Worm (Caenorhabditis elegans) whole organism, late embryonic: ENCODE measurements around the gene szy-20.

Source experiments
- K09A11.1 ChIP-seq: sonication (generic microtip); optimal IDR thresholded peaks from 2 replicates; lab custom pipeline; 2017; ENCODE audit warnings: antibody characterized with exemption, mild to moderate bottlenecking, missing genetic modification characterization, missing compliant biosample characterization; ENCODE audit not compliant: insufficient read depth
- T23F11.4 ChIP-seq: fragments of 200-800 bp; sonication (Bioruptor generic); optimal IDR thresholded peaks from 2 replicates; lab custom pipeline; 2018; ENCODE audit warnings: mild to moderate bottlenecking, missing genetic modification characterization, missing compliant biosample characterization
- Y22D7AL.16 ChIP-seq: sonication (generic microtip); optimal IDR thresholded peaks from 2 replicates; lab custom pipeline; 2016; ENCODE audit warnings: missing genetic modification characterization, missing compliant biosample characterization
- ahr-1 ChIP-seq: sonication (generic microtip); optimal IDR thresholded peaks from 2 replicates; lab custom pipeline; 2016; ENCODE audit warnings: missing genetic modification characterization, missing compliant biosample characterization
- ceh-18 ChIP-seq: sonication (generic microtip); optimal IDR thresholded peaks from 2 replicates; lab custom pipeline; 2016; ENCODE audit warnings: missing genetic modification characterization, missing compliant biosample characterization
- ceh-2 ChIP-seq: sonication (generic microtip); optimal IDR thresholded peaks from 2 replicates; lab custom pipeline; 2016; ENCODE audit warnings: missing genotype, missing genetic modification characterization, missing compliant biosample characterization
- ceh-22 ChIP-seq: sonication (generic microtip); optimal IDR thresholded peaks from 2 replicates; lab custom pipeline; 2017; ENCODE audit warnings: missing biosample characterization, missing genetic modification characterization
- ceh-34 ChIP-seq: sonication (generic microtip); optimal IDR thresholded peaks from 2 replicates; lab custom pipeline; 2016; ENCODE audit warnings: mild to moderate bottlenecking, missing genetic modification characterization, missing compliant biosample characterization
- ceh-6 ChIP-seq: fragments of 200-800 bp; sonication (Bioruptor generic); optimal IDR thresholded peaks from 2 replicates; lab custom pipeline; 2018; ENCODE audit warnings: mild to moderate bottlenecking, missing genetic modification characterization, missing compliant biosample characterization
- ceh-9 ChIP-seq: sonication (generic microtip); optimal IDR thresholded peaks from 2 replicates; lab custom pipeline; 2016; ENCODE audit warnings: mild to moderate bottlenecking, missing genetic modification characterization, inconsistent platforms, missing compliant biosample characterization
- dmd-4 ChIP-seq: sonication (generic microtip); optimal IDR thresholded peaks from 2 replicates; lab custom pipeline; 2016; ENCODE audit warnings: borderline replicate concordance, missing genetic modification characterization, missing compliant biosample characterization
- dve-1 ChIP-seq: sonication (generic microtip); optimal IDR thresholded peaks from 2 replicates; lab custom pipeline; 2017; ENCODE audit warnings: antibody characterized with exemption, mild to moderate bottlenecking, missing genetic modification characterization, missing compliant biosample characterization
- elt-2 ChIP-seq: sonication (generic microtip); optimal IDR thresholded peaks from 2 replicates; lab custom pipeline; 2016; ENCODE audit warnings: missing genetic modification reagents, missing genetic modification characterization, missing compliant biosample characterization
- elt-4 ChIP-seq: sonication (generic microtip); optimal IDR thresholded peaks from 2 replicates; lab custom pipeline; 2016; ENCODE audit warnings: missing genetic modification characterization, missing compliant biosample characterization
- ets-4 ChIP-seq: sonication (generic microtip); optimal IDR thresholded peaks from 2 replicates; lab custom pipeline; 2016; ENCODE audit warnings: missing genetic modification characterization, missing compliant biosample characterization
- eyg-1 ChIP-seq: sonication (generic microtip); optimal IDR thresholded peaks from 2 replicates; lab custom pipeline; 2016; ENCODE audit warnings: missing genotype, missing genetic modification characterization, missing compliant biosample characterization
- fax-1 ChIP-seq: sonication (generic microtip); optimal IDR thresholded peaks from 2 replicates; lab custom pipeline; 2016; ENCODE audit warnings: missing genotype, missing genetic modification characterization, missing compliant biosample characterization
- fkh-10 ChIP-seq: fragments of 150-350 bp; optimal IDR thresholded peaks from 2 replicates; lab custom pipeline; 2014; ENCODE audit warnings: missing biosample characterization, missing genetic modification reagents, missing genetic modification characterization
- gmeb-2 ChIP-seq: sonication (generic microtip); optimal IDR thresholded peaks from 2 replicates; lab custom pipeline; 2016; ENCODE audit warnings: missing genetic modification characterization, inconsistent platforms, missing compliant biosample characterization
- hlh-6 ChIP-seq: sonication (generic microtip); optimal IDR thresholded peaks from 2 replicates; lab custom pipeline; 2016; ENCODE audit warnings: missing genotype, missing genetic modification characterization, missing compliant biosample characterization
- hlh-8 ChIP-seq: sonication (generic microtip); optimal IDR thresholded peaks from 2 replicates; lab custom pipeline; 2016; ENCODE audit warnings: missing genotype, missing genetic modification characterization, missing compliant biosample characterization
- lim-6 ChIP-seq: sonication (generic microtip); optimal IDR thresholded peaks from 2 replicates; lab custom pipeline; 2016; ENCODE audit warnings: missing genetic modification characterization, missing compliant biosample characterization
- lin-11 ChIP-seq: fragments of 200-800 bp; sonication (Bioruptor generic); optimal IDR thresholded peaks from 2 replicates; lab custom pipeline; 2018; ENCODE audit warnings: mild to moderate bottlenecking, missing genetic modification characterization, missing compliant biosample characterization
- nfya-1 ChIP-seq: sonication (generic microtip); optimal IDR thresholded peaks from 2 replicates; lab custom pipeline; 2017; ENCODE audit warnings: missing genetic modification characterization, mild to moderate bottlenecking, missing compliant biosample characterization, antibody characterized with exemption, moderate library complexity
- pag-3 ChIP-seq: sonication (generic microtip); optimal IDR thresholded peaks from 2 replicates; lab custom pipeline; 2016; ENCODE audit warnings: missing compliant biosample characterization, missing genetic modification characterization, borderline replicate concordance
- pax-1 ChIP-seq: fragments of 150-350 bp; optimal IDR thresholded peaks from 2 replicates; lab custom pipeline; 2014; ENCODE audit warnings: missing biosample characterization, missing genetic modification characterization
- pha-2 ChIP-seq: sonication (generic microtip); optimal IDR thresholded peaks from 2 replicates; lab custom pipeline; 2017; ENCODE audit warnings: mild to moderate bottlenecking, missing genetic modification characterization, missing compliant biosample characterization
- pha-4 ChIP-seq: fragments of 150-350 bp; optimal IDR thresholded peaks from 2 replicates; lab custom pipeline; 2018; ENCODE audit warnings: missing biosample characterization, missing genetic modification reagents, missing genetic modification characterization
- pqm-1 ChIP-seq: sonication (generic microtip); optimal IDR thresholded peaks from 2 replicates; lab custom pipeline; 2016; ENCODE audit warnings: missing genetic modification characterization, missing compliant biosample characterization
- pros-1 ChIP-seq: fragments of 150-350 bp; optimal IDR thresholded peaks from 2 replicates; lab custom pipeline; 2014; ENCODE audit warnings: missing biosample characterization, missing genetic modification reagents, missing genetic modification characterization
- sdc-2 ChIP-seq: sonication (generic microtip); optimal IDR thresholded peaks from 2 replicates; lab custom pipeline; 2016; ENCODE audit warnings: missing genotype, missing genetic modification characterization, missing compliant biosample characterization
- tbx-2 ChIP-seq: sonication (generic microtip); optimal IDR thresholded peaks from 2 replicates; lab custom pipeline; 2016; ENCODE audit warnings: missing genetic modification characterization, missing compliant biosample characterization
- unc-55 ChIP-seq: sonication (generic microtip); optimal IDR thresholded peaks from 2 replicates; lab custom pipeline; 2017; ENCODE audit warnings: missing biosample characterization, missing genetic modification reagents, missing genetic modification characterization

Gene szy-20

DNA sequence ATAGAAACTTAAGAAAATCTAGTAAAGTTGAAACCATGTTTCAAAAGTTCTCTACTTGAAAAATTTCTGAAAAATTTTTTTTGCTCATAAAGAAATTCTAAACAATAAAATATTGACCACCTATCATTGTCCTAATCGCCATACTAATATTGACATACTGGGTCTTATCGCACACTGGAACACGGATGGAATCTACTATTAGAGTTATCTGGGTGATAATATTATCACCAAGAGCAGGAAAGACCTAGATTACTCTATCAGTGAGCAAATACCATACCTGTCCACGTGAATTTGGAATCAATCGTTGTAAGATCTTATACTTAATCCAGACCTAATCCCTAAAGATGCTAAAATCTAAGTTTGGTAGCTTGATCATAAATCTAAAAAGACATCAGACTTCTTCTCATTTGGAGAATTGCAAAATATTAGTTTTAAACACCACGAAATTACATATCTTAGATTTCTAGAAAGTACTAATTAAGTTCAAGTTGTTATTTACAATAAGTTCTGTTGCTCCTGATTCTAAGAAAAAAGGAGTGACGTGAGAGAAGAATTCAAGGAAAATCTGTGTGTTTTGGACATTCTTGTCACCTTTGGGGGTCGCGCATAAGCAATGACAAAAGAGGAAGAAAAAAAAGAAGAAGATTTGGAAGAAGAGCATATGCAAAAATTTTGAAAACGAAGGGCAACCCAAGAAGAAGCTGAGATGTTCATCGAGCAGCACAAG, 41.0 kb upstream of the szy-20 start:
- TF ChIP-seq eyg-1 (tag; lab: Kevin White, UChicago) = no peak
- peak; percentile 15 for TF ChIP-seq dve-1 (tag; lab: Kevin White, UChicago)
- peak; percentile 98 for TF ChIP-seq elt-2
- no peak for TF ChIP-seq ceh-2 (tag; lab: Kevin White, UChicago)
- no peak for TF ChIP-seq hlh-8
- no peak for TF ChIP-seq gmeb-2 (tag; lab: Kevin White, UChicago)
- no peak for TF ChIP-seq T23F11.4 (GFP tag; lab: Kevin White, UChicago)
- TF ChIP-seq Y22D7AL.16 (tag; lab: Kevin White, UChicago) = no peak

DNA sequence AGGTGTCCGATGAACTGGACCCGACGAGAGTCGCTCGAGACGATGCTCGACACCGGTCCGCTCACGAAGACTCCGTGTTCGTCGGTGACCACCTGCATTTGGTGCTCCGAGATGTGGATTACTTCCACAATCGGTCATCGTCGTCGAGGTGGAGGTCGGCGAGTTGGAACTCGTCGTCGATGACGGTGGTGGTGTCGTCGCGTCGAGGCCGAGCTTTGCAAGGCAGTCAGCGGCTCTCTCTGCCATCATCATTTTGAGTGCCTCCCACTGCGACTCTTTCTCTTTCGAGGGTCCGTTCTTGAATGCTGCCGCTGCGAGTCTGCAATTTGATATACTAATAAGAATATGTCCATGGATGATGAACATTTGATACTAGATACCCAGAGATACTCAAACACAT, 38.6 kb upstream of the szy-20 start:
- TF ChIP-seq ceh-6 (GFP tag; lab: Kevin White, UChicago) (no peak), pha-4 (tag; lab: Kevin White, UChicago) (no peak), fkh-10 (GFP tag; lab: Kevin White, UChicago) (no peak), fax-1 (no peak), elt-4 (tag; lab: Kevin White, UChicago) (no peak), T23F11.4 (GFP tag; lab: Kevin White, UChicago) (no peak), pax-1 (tag; lab: Kevin White, UChicago) (no peak), ets-4 (no peak), lin-11 (tag; lab: Kevin White, UChicago) (no peak), sdc-2 (no peak), ceh-9 (tag; lab: Kevin White, UChicago) (no peak), unc-55 (GFP tag; lab: Kevin White, UChicago) (no peak), hlh-8 (no peak), dmd-4 (tag; lab: Kevin White, UChicago) (no peak), ceh-22 (tag; lab: Kevin White, UChicago) (no peak), ceh-18 (no peak), K09A11.1 (tag; lab: Kevin White, UChicago) (no peak)
- TF ChIP-seq, all 69 proteins: peak for 0

DNA sequence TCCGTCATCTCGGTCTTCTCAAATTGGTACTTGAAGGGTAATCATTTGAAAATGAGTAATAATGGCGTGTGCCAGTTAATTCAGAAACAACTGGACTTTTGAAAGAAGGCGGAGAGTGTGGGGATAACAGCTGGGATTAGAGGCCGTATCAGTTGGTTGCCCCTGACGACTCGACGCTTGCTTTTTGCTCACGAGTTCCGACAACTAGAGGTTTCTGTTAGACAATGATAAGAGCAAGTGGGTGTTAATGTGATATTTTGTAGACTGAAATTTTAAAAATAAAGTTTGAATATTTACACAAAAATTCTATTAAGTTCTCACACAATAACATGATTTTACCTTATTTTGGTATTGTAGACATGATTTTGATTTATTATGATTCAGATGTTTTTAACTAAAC, 35.9 kb upstream of the szy-20 start, which contains the start of gene F44G4.7:
Gene F44G4.7, minus strand, starts transcription at position 101 of the 400 bp plus-strand sequence.
- TF ChIP-seq ceh-34 (tag; lab: Kevin White, UChicago) (no peak), ceh-18 (no peak), lin-11 (tag; lab: Kevin White, UChicago) (no peak)

- no peak for TF ChIP-seq pqm-1 (tag; lab: Kevin White, UChicago)
- TF ChIP-seq fkh-10 (GFP tag; lab: Kevin White, UChicago) = no peak
- no peak for TF ChIP-seq unc-55 (GFP tag; lab: Kevin White, UChicago)
- no peak for TF ChIP-seq pax-1 (tag; lab: Kevin White, UChicago)
- TF ChIP-seq nfya-1 (tag; lab: Kevin White, UChicago) = no peak
- TF ChIP-seq ceh-2 (tag; lab: Kevin White, UChicago) = no peak
- no peak for TF ChIP-seq fax-1
- TF ChIP-seq tbx-2 = no peak
- TF ChIP-seq hlh-6 (tag; lab: Kevin White, UChicago) = no peak
- TF ChIP-seq ahr-1 (tag; lab: Kevin White, UChicago) = no peak
- TF ChIP-seq dmd-4 (tag; lab: Kevin White, UChicago) = no peak
- TF ChIP-seq pha-2 (tag; lab: Kevin White, UChicago) = no peak
- TF ChIP-seq lim-6 = no peak
- no peak for TF ChIP-seq pros-1 (tag; lab: Kevin White, UChicago)
- TF ChIP-seq pag-3 = no peak
- TF ChIP-seq ceh-34 (tag; lab: Kevin White, UChicago) = no peak
Observed at ce11 chrII:9001743-9002222, 32.6 kb upstream of the szy-20 start, which contains the start of gene F44G4.6. F44G4.6 (minus strand) TSS chrII:9001793.
